Fruit fly (Drosophila melanogaster): ENCODE results near the gene msi.

msi gene

dm6 chr3R:25495753-25496152 is 20.2 kb upstream of the msi start:
- TF ChIP-seq noc (tag; optimal IDR thresholded peaks at IDR 0.05): no peak

dm6 chr3R:25504891-25505290 is 11.0 kb upstream of the msi start, which contains the start of gene CG5107:
Gene CG5107, plus strand, starts transcription at chr3R:25505191.
- TF ChIP-seq noc (tag; optimal IDR thresholded peaks at IDR 0.05): no peak

- no peak for TF ChIP-seq noc (tag; optimal IDR thresholded peaks at IDR 0.05)
These were observed 9.9 kb upstream of the msi start, which contains the start of gene CG5111 for dm6 chr3R:25505975-25506374. Gene CG5111, plus strand, starts transcription at chr3R:25506275.

dm6 chr3R:25512750-25513149 is 3.2 kb upstream of the msi start:
- TF ChIP-seq noc (tag; optimal IDR thresholded peaks at IDR 0.05): no peak

dm6 chr3R:25517521-25517920 is 1.6 kb downstream of the msi start:
- no peak for TF ChIP-seq noc (tag; optimal IDR thresholded peaks at IDR 0.05)

- TF ChIP-seq noc (tag; optimal IDR thresholded peaks at IDR 0.05): no peak
These were observed 2.2 kb downstream of the msi start for dm6 chr3R:25518099-25518567.

- no peak for TF ChIP-seq noc (tag; optimal IDR thresholded peaks at IDR 0.05)
These were observed 2.7 kb downstream of the msi start for dm6 chr3R:25518584-25518983.

dm6 chr3R:25519465-25520071 is 3.6 kb downstream of the msi start:
- no peak for TF ChIP-seq noc (tag; optimal IDR thresholded peaks at IDR 0.05)

dm6 chr3R:25529289-25529688 is 13.4 kb downstream of the msi start:
- no peak for TF ChIP-seq noc (tag; optimal IDR thresholded peaks at IDR 0.05)

- TF ChIP-seq noc (tag; optimal IDR thresholded peaks at IDR 0.05): no peak
These were observed 16.0 kb downstream of the msi start for dm6 chr3R:25531905-25532387.

dm6 chr3R:25532406-25533225 is 16.7 kb downstream of the msi start:
- TF ChIP-seq noc (tag; optimal IDR thresholded peaks at IDR 0.05): no peak

- no peak for TF ChIP-seq noc (tag; optimal IDR thresholded peaks at IDR 0.05)
These were observed 23.2 kb downstream of the msi start for dm6 chr3R:25539132-25539531.

dm6 chr3R:25543565-25544317 is 27.8 kb downstream of the msi start:
- TF ChIP-seq noc (tag; optimal IDR thresholded peaks at IDR 0.05): no peak

dm6 chr3R:25549740-25550139 is 33.8 kb downstream of the msi start:
- TF ChIP-seq noc (tag; optimal IDR thresholded peaks at IDR 0.05): no peak

dm6 chr3R:25550428-25550827 is 34.5 kb downstream of the msi start:
- no peak for TF ChIP-seq noc (tag; optimal IDR thresholded peaks at IDR 0.05)

dm6 chr3R:25552181-25552580 is 36.3 kb downstream of the msi start:
- TF ChIP-seq noc (tag; optimal IDR thresholded peaks at IDR 0.05): no peak
